Worm (Caenorhabditis elegans) whole organism, L3 larva: ENCODE results near the gene isw-1.

ENCODE experiments used
- ZK546.5 ChIP-seq: sonication (generic microtip); optimal IDR thresholded peaks from 2 replicates; lab custom pipeline; 2017; ENCODE audit warnings: missing biosample characterization, missing genetic modification characterization
- aly-2 ChIP-seq: fragments of 150-350 bp; optimal IDR thresholded peaks from 2 replicates; lab custom pipeline; 2014; ENCODE audit warnings: missing biosample characterization, missing genetic modification characterization
- ama-1 ChIP-seq: fragments of 150-350 bp; optimal IDR thresholded peaks from 2 replicates; lab custom pipeline; 2018
- ceh-16 ChIP-seq: sonication (generic microtip); optimal IDR thresholded peaks from 2 replicates; lab custom pipeline; 2017; ENCODE audit warnings: missing biosample characterization, missing genetic modification characterization
- ceh-28 ChIP-seq: fragments of 150-350 bp; optimal IDR thresholded peaks from 2 replicates; lab custom pipeline; 2014; ENCODE audit warnings: missing biosample characterization, missing genetic modification reagents, missing genetic modification characterization
- ceh-82 ChIP-seq: fragments of 150-350 bp; optimal IDR thresholded peaks from 2 replicates; lab custom pipeline; 2014; ENCODE audit warnings: missing biosample characterization, missing genetic modification characterization
- ceh-9 ChIP-seq: sonication (generic microtip); optimal IDR thresholded peaks from 2 replicates; lab custom pipeline; 2018; ENCODE audit warnings: missing biosample characterization, missing genetic modification characterization
- daf-12 ChIP-seq: fragments of 150-350 bp; optimal IDR thresholded peaks from 2 replicates; lab custom pipeline; 2014; ENCODE audit warnings: missing biosample characterization, missing genetic modification reagents, missing genetic modification characterization
- egl-27 ChIP-seq: sonication (generic microtip); optimal IDR thresholded peaks from 4 replicates; lab custom pipeline; 2017; ENCODE audit warnings: missing biosample characterization, missing genetic modification reagents, missing genetic modification characterization
- egl-5 ChIP-seq: fragments of 150-350 bp; optimal IDR thresholded peaks from 2 replicates; lab custom pipeline; 2017; ENCODE audit warnings: missing biosample characterization, missing genetic modification reagents, missing genetic modification characterization, inconsistent platforms
- elt-1 ChIP-seq: fragments of 150-350 bp; optimal IDR thresholded peaks from 2 replicates; lab custom pipeline; 2014; ENCODE audit warnings: missing biosample characterization, missing genetic modification characterization
- eor-1 ChIP-seq, 2 experiments: fragments of 150-350 bp; optimal IDR thresholded peaks; 2 replicates each; lab custom pipeline; 2014 to 2018; ENCODE audit warnings: missing biosample characterization in 2 of 2, missing genetic modification characterization in 2 of 2
- fkh-2 ChIP-seq: fragments of 150-350 bp; optimal IDR thresholded peaks from 2 replicates; lab custom pipeline; 2014; ENCODE audit warnings: missing biosample characterization, missing genetic modification reagents, missing genetic modification characterization
- fos-1 ChIP-seq: fragments of 150-350 bp; optimal IDR thresholded peaks from 2 replicates; lab custom pipeline; 2014; ENCODE audit warnings: missing biosample characterization, missing genetic modification characterization
- hmg-11 ChIP-seq: sonication (generic microtip); optimal IDR thresholded peaks from 2 replicates; lab custom pipeline; 2016; ENCODE audit warnings: missing genetic modification characterization, missing compliant biosample characterization
- jun-1 ChIP-seq: fragments of 150-350 bp; optimal IDR thresholded peaks from 2 replicates; lab custom pipeline; 2014; ENCODE audit warnings: missing biosample characterization, missing genetic modification reagents, missing genetic modification characterization
- lin-15B ChIP-seq: fragments of 150-350 bp; optimal IDR thresholded peaks from 2 replicates; lab custom pipeline; 2014; ENCODE audit warnings: missing biosample characterization, missing genetic modification characterization
- lin-39 ChIP-seq: fragments of 150-350 bp; optimal IDR thresholded peaks from 2 replicates; lab custom pipeline; 2018; ENCODE audit warnings: missing biosample characterization, missing genetic modification reagents, missing genetic modification characterization
- lsy-12 ChIP-seq: sonication (generic microtip); optimal IDR thresholded peaks from 2 replicates; lab custom pipeline; 2016; ENCODE audit warnings: mild to moderate bottlenecking, missing genetic modification characterization, missing compliant biosample characterization
- mdl-1 ChIP-seq: fragments of 150-350 bp; optimal IDR thresholded peaks from 2 replicates; lab custom pipeline; 2014; ENCODE audit warnings: missing biosample characterization, missing genetic modification characterization
- mml-1 ChIP-seq: fragments of 150-350 bp; sonication (generic microtip); optimal IDR thresholded peaks from 3 replicates; lab custom pipeline; 2014; ENCODE audit warnings: missing biosample characterization, missing genetic modification characterization
- nfya-1 ChIP-seq: sonication (generic microtip); optimal IDR thresholded peaks from 2 replicates; lab custom pipeline; 2017; ENCODE audit warnings: missing genetic modification characterization, mild to moderate bottlenecking, missing compliant biosample characterization, antibody characterized with exemption, moderate library complexity; ENCODE audit not compliant: insufficient read depth
- nhr-11 ChIP-seq: fragments of 150-350 bp; optimal IDR thresholded peaks from 2 replicates; lab custom pipeline; 2014; ENCODE audit warnings: missing biosample characterization, missing genetic modification characterization
- nhr-12 ChIP-seq: fragments of 150-350 bp; optimal IDR thresholded peaks from 2 replicates; lab custom pipeline; 2014; ENCODE audit warnings: missing biosample characterization, missing genetic modification characterization
- nhr-237 ChIP-seq: fragments of 150-350 bp; optimal IDR thresholded peaks from 2 replicates; lab custom pipeline; 2014; ENCODE audit warnings: missing biosample characterization, missing genetic modification characterization
- nhr-25 ChIP-seq: sonication (generic microtip); optimal IDR thresholded peaks from 2 replicates; lab custom pipeline; 2017; ENCODE audit warnings: missing biosample characterization, missing genetic modification characterization
- nhr-28 ChIP-seq: fragments of 150-350 bp; optimal IDR thresholded peaks from 2 replicates; lab custom pipeline; 2014; ENCODE audit warnings: missing biosample characterization, missing genetic modification characterization
- nhr-43 ChIP-seq: sonication (generic microtip); optimal IDR thresholded peaks from 2 replicates; lab custom pipeline; 2016; ENCODE audit warnings: mild to moderate bottlenecking, missing genetic modification characterization, missing compliant biosample characterization; ENCODE audit not compliant: poor library complexity, severe bottlenecking
- nhr-76 ChIP-seq: fragments of 150-350 bp; sonication (generic microtip); optimal IDR thresholded peaks from 5 replicates; lab custom pipeline; 2014; ENCODE audit warnings: missing biosample characterization, missing genetic modification characterization
- nhr-77 ChIP-seq: fragments of 150-350 bp; optimal IDR thresholded peaks from 2 replicates; lab custom pipeline; 2014; ENCODE audit warnings: missing biosample characterization, missing genetic modification characterization
- pha-4 ChIP-seq: fragments of 150-350 bp; optimal IDR thresholded peaks from 2 replicates; lab custom pipeline; 2014; ENCODE audit warnings: missing biosample characterization, missing genetic modification reagents, missing genetic modification characterization
- pqm-1 ChIP-seq: fragments of 150-350 bp; optimal IDR thresholded peaks from 2 replicates; lab custom pipeline; 2017; ENCODE audit warnings: missing biosample characterization, missing genetic modification characterization, inconsistent platforms
- skn-1 ChIP-seq: fragments of 150-350 bp; optimal IDR thresholded peaks from 2 replicates; lab custom pipeline; 2014; ENCODE audit warnings: missing biosample characterization, missing genetic modification characterization
- snpc-4 ChIP-seq: fragments of 150-350 bp; optimal IDR thresholded peaks from 2 replicates; lab custom pipeline; 2014; ENCODE audit warnings: missing biosample characterization, missing genetic modification characterization
- tbx-2 ChIP-seq: sonication (generic microtip); optimal IDR thresholded peaks from 2 replicates; lab custom pipeline; 2016; ENCODE audit warnings: mild to moderate bottlenecking, missing genetic modification characterization, missing compliant biosample characterization
- unc-39 ChIP-seq: sonication (generic microtip); optimal IDR thresholded peaks from 4 replicates; lab custom pipeline; 2017; ENCODE audit warnings: missing biosample characterization, missing genetic modification characterization
- unc-62 ChIP-seq: fragments of 150-350 bp; sonication (generic microtip); optimal IDR thresholded peaks from 4 replicates; lab custom pipeline; 2014; ENCODE audit warnings: missing biosample characterization, missing genetic modification reagents, missing genetic modification characterization
- zag-1 ChIP-seq: fragments of 150-350 bp; optimal IDR thresholded peaks from 2 replicates; lab custom pipeline; 2014; ENCODE audit warnings: missing biosample characterization, missing genetic modification characterization
- ztf-11 ChIP-seq: fragments of 150-350 bp; optimal IDR thresholded peaks from 2 replicates; lab custom pipeline; 2014; ENCODE audit warnings: missing biosample characterization, missing genetic modification characterization
- ztf-4 ChIP-seq: fragments of 150-350 bp; optimal IDR thresholded peaks from 2 replicates; lab custom pipeline; 2014; ENCODE audit warnings: missing biosample characterization, missing genetic modification characterization

isw-1 gene

DNA sequence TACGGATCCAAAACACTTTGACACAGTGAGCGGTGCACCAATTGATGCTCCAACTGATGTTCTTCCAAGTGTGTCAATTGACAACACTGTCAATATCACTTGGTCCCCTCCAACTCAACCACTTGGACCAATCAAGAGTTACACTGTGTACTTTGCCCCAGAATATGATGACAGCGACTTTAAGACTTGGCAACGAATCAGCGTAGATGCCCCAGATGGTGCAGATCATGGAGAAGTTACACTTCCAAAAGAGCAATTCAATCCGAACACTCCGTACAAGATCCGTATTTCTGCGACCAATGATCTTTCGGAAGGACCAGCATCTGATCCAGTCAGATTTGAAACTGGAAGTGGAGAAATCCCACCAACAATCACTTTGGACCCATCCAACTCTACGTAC lies 42.7 kb upstream of the isw-1 start:
- TF ChIP-seq ceh-28 (no peak), lin-15B (tag; lab: Kevin White, UChicago) (no peak), hmg-11 (tag; lab: Kevin White, UChicago) (no peak), daf-12 (no peak)

DNA sequence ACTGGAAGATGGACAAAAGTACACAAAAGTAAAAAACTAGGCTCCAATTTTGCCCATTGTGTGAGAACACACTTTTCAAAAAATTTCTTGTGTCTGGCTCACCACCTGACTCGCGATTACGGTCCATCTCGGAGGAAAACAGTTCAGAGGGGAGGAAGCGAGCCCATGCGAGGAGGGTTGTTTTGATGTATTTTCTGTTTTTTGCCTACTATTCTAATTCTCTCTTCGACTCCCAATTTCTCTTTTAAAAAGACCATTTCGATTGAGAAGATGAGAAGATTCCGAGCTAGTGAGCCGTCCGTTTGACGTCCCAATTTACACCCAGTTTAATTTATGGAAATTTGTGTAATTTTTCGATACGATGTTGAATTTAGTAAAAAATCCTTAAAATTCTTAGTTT lies 36.8 kb upstream of the isw-1 start:
- TF ChIP-seq fkh-2 (tag; lab: Kevin White, UChicago) (no peak), unc-62 (GFP tag; lab: Kevin White, UChicago) (no peak), mdl-1 (tag; lab: Kevin White, UChicago) (no peak), elt-1 (tag; lab: Kevin White, UChicago) (no peak), pha-4 (tag; lab: Kevin White, UChicago) (no peak), nhr-11 (tag; lab: Kevin White, UChicago) (no peak), lin-39 (tag; lab: Kevin White, UChicago) (no peak), ztf-11 (tag; lab: Kevin White, UChicago) (no peak), snpc-4 (no peak), fos-1 (no peak), ceh-16 (tag; lab: Kevin White, UChicago) (no peak), zag-1 (no peak), tbx-2 (tag; lab: Kevin White, UChicago) (no peak), nhr-25 (tag; lab: Kevin White, UChicago) (no peak), mml-1 (tag; lab: Kevin White, UChicago) (no peak), lin-15B (tag; lab: Kevin White, UChicago) (no peak), hmg-11 (tag; lab: Kevin White, UChicago) (no peak), ceh-9 (tag; lab: Kevin White, UChicago) (no peak), egl-27 (tag; lab: Kevin White, UChicago) (no peak), pqm-1 (tag; lab: Kevin White, UChicago) (no peak)
- TF ChIP-seq, all 47 proteins: peak for 0

DNA sequence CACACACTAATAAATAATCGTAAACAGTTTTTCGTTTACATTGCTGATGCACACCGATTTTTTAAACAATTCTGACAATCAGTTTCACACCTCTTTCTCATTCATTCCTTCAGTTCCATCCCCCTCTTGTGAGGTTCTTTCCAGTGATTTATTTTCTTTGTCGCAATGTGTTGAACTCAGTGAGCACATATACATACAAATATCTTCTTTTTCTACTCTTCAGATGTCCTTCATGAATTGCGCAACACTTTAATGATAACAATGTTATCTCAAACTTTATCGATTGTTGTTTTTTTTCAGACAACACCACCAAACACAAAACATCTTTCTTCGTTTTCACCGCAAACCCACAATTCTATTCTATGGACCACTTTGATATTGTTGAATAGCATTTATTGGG lies 36.1 kb upstream of the isw-1 start, which contains the start of gene dig-1:
dig-1 (plus strand) TSS at position 301 of the 400 bp plus-strand sequence.
- TF ChIP-seq ZK546.5 (tag; lab: Kevin White, UChicago) (no peak), skn-1 (tag; lab: Kevin White, UChicago) (no peak), nhr-43 (no peak), ztf-11 (tag; lab: Kevin White, UChicago) (no peak), lsy-12 (tag; lab: Kevin White, UChicago) (no peak), nhr-25 (tag; lab: Kevin White, UChicago) (no peak), nhr-76 (no peak), jun-1 (tag; lab: Kevin White, UChicago) (no peak), eor-1 (tag; optimal IDR thresholded peaks at IDR 0.05; lab: Kevin White, UChicago) (no peak), mml-1 (tag; lab: Kevin White, UChicago) (no peak), unc-39 (tag; lab: Kevin White, UChicago) (no peak), nhr-28 (tag; lab: Kevin White, UChicago) (no peak), nhr-237 (tag; lab: Kevin White, UChicago) (no peak), unc-62 (GFP tag; lab: Kevin White, UChicago) (no peak), egl-5 (tag; lab: Kevin White, UChicago) (no peak), nhr-77 (tag; lab: Kevin White, UChicago) (no peak), fkh-2 (tag; lab: Kevin White, UChicago) (no peak), ceh-16 (tag; lab: Kevin White, UChicago) (no peak), ztf-4 (tag; lab: Kevin White, UChicago) (no peak), elt-1 (tag; lab: Kevin White, UChicago) (no peak)

ce11 chrIII:6742597-6742996 lies 32.7 kb upstream of the isw-1 start:
- TF ChIP-seq zag-1 (no peak), unc-62 (GFP tag; lab: Kevin White, UChicago) (no peak), ceh-82 (tag; lab: Kevin White, UChicago) (no peak), ama-1 (lab: Kevin White, UChicago) (no peak), nhr-12 (tag; lab: Kevin White, UChicago) (no peak), aly-2 (tag; lab: Kevin White, UChicago) (no peak), eor-1 (tag; optimal IDR thresholded peaks at IDR 0.05; lab: Kevin White, UChicago) (no peak), nhr-28 (tag; lab: Kevin White, UChicago) (no peak), nhr-76 (no peak), egl-27 (tag; lab: Kevin White, UChicago) (no peak), nhr-77 (tag; lab: Kevin White, UChicago) (no peak), nfya-1 (no peak), nhr-11 (tag; lab: Kevin White, UChicago) (no peak)
